Worm (Caenorhabditis elegans) whole organism, mixed stage, embryonic: ENCODE measurements around the gene W01A11.1.

Experiments
- M03D4.4 ChIP-seq: sonication (generic microtip); optimal IDR thresholded peaks from 2 replicates; lab custom pipeline; 2017; ENCODE audit warnings: mild to moderate bottlenecking, missing genetic modification characterization, missing compliant biosample characterization
- bed-3 ChIP-seq: fragments of 200-800 bp; sonication (Bioruptor generic); optimal IDR thresholded peaks from 3 replicates; lab custom pipeline; 2018; ENCODE audit warnings: mild to moderate bottlenecking, missing genetic modification characterization, moderate library complexity, missing compliant biosample characterization
- blmp-1 ChIP-seq: fragments of 150-350 bp; optimal IDR thresholded peaks from 2 replicates; lab custom pipeline; 2014; ENCODE audit warnings: missing biosample characterization, missing genetic modification characterization
- ceh-39 ChIP-seq: fragments of 150-350 bp; optimal IDR thresholded peaks from 2 replicates; lab custom pipeline; 2014; ENCODE audit warnings: missing biosample characterization, missing genetic modification characterization
- ceh-43 ChIP-seq: fragments of 200-800 bp; sonication (Bioruptor generic); optimal IDR thresholded peaks from 2 replicates; lab custom pipeline; 2018; ENCODE audit warnings: mild to moderate bottlenecking, missing genetic modification characterization, moderate library complexity, missing compliant biosample characterization
- ceh-83 ChIP-seq: fragments of 200-800 bp; sonication (Bioruptor generic); optimal IDR thresholded peaks from 2 replicates; lab custom pipeline; 2018; ENCODE audit warnings: mild to moderate bottlenecking, missing genetic modification characterization, missing compliant biosample characterization
- ces-1 ChIP-seq: fragments of 150-350 bp; optimal IDR thresholded peaks from 2 replicates; lab custom pipeline; 2014; ENCODE audit warnings: missing biosample characterization, missing genetic modification reagents, missing genetic modification characterization
- cnd-1 ChIP-seq: fragments of 200-800 bp; sonication (Bioruptor generic); optimal IDR thresholded peaks from 2 replicates; lab custom pipeline; 2018; ENCODE audit warnings: mild to moderate bottlenecking, missing genetic modification characterization, missing compliant biosample characterization
- drap-1 ChIP-seq: fragments of 200-800 bp; sonication (Bioruptor generic); optimal IDR thresholded peaks from 3 replicates; lab custom pipeline; 2018; ENCODE audit warnings: mild to moderate bottlenecking, missing genetic modification characterization, missing compliant biosample characterization
- elt-1 ChIP-seq: sonication (generic microtip); optimal IDR thresholded peaks from 2 replicates; lab custom pipeline; 2017; ENCODE audit warnings: missing genetic modification characterization, mild to moderate bottlenecking, missing compliant biosample characterization, antibody characterized with exemption, moderate library complexity, borderline replicate concordance; ENCODE audit not compliant: insufficient read depth
- elt-3 ChIP-seq: fragments of 150-350 bp; optimal IDR thresholded peaks from 2 replicates; lab custom pipeline; 2014; ENCODE audit warnings: missing biosample characterization, missing genetic modification characterization
- flh-1 ChIP-seq: fragments of 200-800 bp; sonication (Bioruptor generic); optimal IDR thresholded peaks from 2 replicates; lab custom pipeline; 2018; ENCODE audit warnings: mild to moderate bottlenecking, missing genetic modification characterization, moderate library complexity, missing compliant biosample characterization
- ham-2 ChIP-seq: fragments of 200-800 bp; sonication (Bioruptor generic); optimal IDR thresholded peaks from 2 replicates; lab custom pipeline; 2018; ENCODE audit warnings: mild to moderate bottlenecking, missing genetic modification characterization, missing compliant biosample characterization
- hlh-1 ChIP-seq: fragments of 150-350 bp; optimal IDR thresholded peaks from 2 replicates; lab custom pipeline; 2014; ENCODE audit warnings: missing biosample characterization, missing genetic modification reagents, missing genetic modification characterization
- lin-13 ChIP-seq: fragments of 150-350 bp; optimal IDR thresholded peaks from 2 replicates; lab custom pipeline; 2014; ENCODE audit warnings: missing biosample characterization, missing genetic modification characterization
- lin-32 ChIP-seq: fragments of 200-800 bp; sonication (Bioruptor generic); optimal IDR thresholded peaks from 2 replicates; lab custom pipeline; 2018; ENCODE audit warnings: mild to moderate bottlenecking, missing genetic modification characterization, missing compliant biosample characterization
- lsy-2 ChIP-seq: fragments of 150-350 bp; optimal IDR thresholded peaks from 2 replicates; lab custom pipeline; 2014; ENCODE audit warnings: missing biosample characterization, missing genetic modification characterization
- mab-5 ChIP-seq: fragments of 150-350 bp; optimal IDR thresholded peaks from 2 replicates; lab custom pipeline; 2014; ENCODE audit warnings: missing biosample characterization, missing genetic modification characterization
- mep-1 ChIP-seq: fragments of 150-350 bp; optimal IDR thresholded peaks from 2 replicates; lab custom pipeline; 2017; ENCODE audit warnings: missing biosample characterization, missing genetic modification reagents, missing genetic modification characterization, inconsistent platforms
- mls-2 ChIP-seq: sonication (generic microtip); optimal IDR thresholded peaks from 2 replicates; lab custom pipeline; 2016; ENCODE audit warnings: mild to moderate bottlenecking, missing genetic modification characterization, moderate library complexity, missing compliant biosample characterization
- nhr-12 ChIP-seq: fragments of 150-350 bp; optimal IDR thresholded peaks from 2 replicates; lab custom pipeline; 2014; ENCODE audit warnings: missing biosample characterization, missing genetic modification characterization
- nhr-2 ChIP-seq: fragments of 150-350 bp; optimal IDR thresholded peaks from 2 replicates; lab custom pipeline; 2014; ENCODE audit warnings: missing biosample characterization, missing genetic modification characterization
- nhr-237 ChIP-seq: fragments of 150-350 bp; optimal IDR thresholded peaks from 2 replicates; lab custom pipeline; 2014; ENCODE audit warnings: missing biosample characterization, missing genetic modification characterization
- nhr-28 ChIP-seq: fragments of 150-350 bp; optimal IDR thresholded peaks from 2 replicates; lab custom pipeline; 2014; ENCODE audit warnings: missing biosample characterization, missing genetic modification characterization
- nhr-76 ChIP-seq: sonication (generic microtip); optimal IDR thresholded peaks from 2 replicates; lab custom pipeline; 2017; ENCODE audit warnings: missing biosample characterization, missing genetic modification characterization
- pha-4 ChIP-seq: fragments of 150-350 bp; optimal IDR thresholded peaks from 2 replicates; lab custom pipeline; 2018; ENCODE audit warnings: missing biosample characterization, missing genetic modification reagents, missing genetic modification characterization
- sem-2 ChIP-seq: fragments of 200-800 bp; sonication (Bioruptor generic); optimal IDR thresholded peaks from 2 replicates; lab custom pipeline; 2018; ENCODE audit warnings: mild to moderate bottlenecking, missing genetic modification characterization, missing compliant biosample characterization
- snpc-4 ChIP-seq: fragments of 150-350 bp; optimal IDR thresholded peaks from 2 replicates; lab custom pipeline; 2014; ENCODE audit warnings: missing biosample characterization, missing genetic modification characterization
- unc-39 ChIP-seq: fragments of 150-350 bp; optimal IDR thresholded peaks from 2 replicates; lab custom pipeline; 2014; ENCODE audit warnings: missing biosample characterization, missing genetic modification characterization
- unc-62 ChIP-seq: fragments of 150-350 bp; optimal IDR thresholded peaks from 2 replicates; lab custom pipeline; 2014; ENCODE audit warnings: missing biosample characterization, missing genetic modification reagents, missing genetic modification characterization
- zip-8 ChIP-seq: fragments of 150-350 bp; optimal IDR thresholded peaks from 2 replicates; lab custom pipeline; 2014; ENCODE audit warnings: missing biosample characterization, missing genetic modification characterization
- ztf-11 ChIP-seq: fragments of 150-350 bp; optimal IDR thresholded peaks from 2 replicates; lab custom pipeline; 2014; ENCODE audit warnings: missing biosample characterization, missing genetic modification characterization

Gene W01A11.1

ce11 chrV:6498903-6499302, at the start of gene W01A11.1:
Gene W01A11.1, plus strand, starts transcription at chrV:6499224.
- TF ChIP-seq unc-62 (GFP tag; lab: Kevin White, UChicago), result no peak

ce11 chrV:6450129-6451011, 48.7 kb upstream of the W01A11.1 start, which contains the start of gene acl-8:
Gene acl-8, plus strand, starts transcription at chrV:6450870.
- TF ChIP-seq nhr-76 (no peak), elt-1 (tag; lab: Kevin White, UChicago) (no peak), flh-1 (no peak), unc-62 (GFP tag; lab: Kevin White, UChicago) (no peak), nhr-12 (tag; lab: Kevin White, UChicago) (no peak), bed-3 (GFP tag; lab: Kevin White, UChicago) (no peak), lsy-2 (no peak), nhr-2 (tag; lab: Kevin White, UChicago) (no peak), unc-39 (no peak), zip-8 (tag; lab: Kevin White, UChicago) (no peak)

ce11 chrV:6453122-6453521, 45.9 kb upstream of the W01A11.1 start, which contains the start of gene acl-9:
Gene acl-9, plus strand, starts transcription at chrV:6453226.
- TF ChIP-seq bed-3 (GFP tag; lab: Kevin White, UChicago) (no peak), nhr-76 (no peak), mab-5 (tag; lab: Kevin White, UChicago) (no peak), drap-1 (no peak), nhr-237 (tag; lab: Kevin White, UChicago) (no peak), nhr-28 (no peak)

ce11 chrV:6456903-6457302, 42.1 kb upstream of the W01A11.1 start:
- TF ChIP-seq hlh-1 (tag; lab: Kevin White, UChicago) (peak; percentile 66), flh-1 (no peak), ces-1 (GFP tag; lab: Kevin White, UChicago) (no peak), nhr-28 (no peak), unc-62 (GFP tag; lab: Kevin White, UChicago) (peak; percentile 3)
- TF ChIP-seq, all 35 proteins: peak for 2

ce11 chrV:6458302-6458998, 40.6 kb upstream of the W01A11.1 start:
- no peak for TF ChIP-seq snpc-4 (tag; lab: Kevin White, UChicago)
- TF ChIP-seq ztf-11, result no peak
- TF ChIP-seq unc-62 (GFP tag; lab: Kevin White, UChicago), result no peak
- TF ChIP-seq nhr-237 (tag; lab: Kevin White, UChicago), result no peak
- TF ChIP-seq flh-1, result no peak
- no peak for TF ChIP-seq mab-5 (tag; lab: Kevin White, UChicago)
- no peak for TF ChIP-seq mls-2 (tag; lab: Kevin White, UChicago)
- no peak for TF ChIP-seq hlh-1 (tag; lab: Kevin White, UChicago)
- TF ChIP-seq lin-13 (tag; lab: Kevin White, UChicago), result no peak
- no peak for TF ChIP-seq ceh-43
- no peak for TF ChIP-seq nhr-12 (tag; lab: Kevin White, UChicago)

ce11 chrV:6461250-6461649, 37.8 kb upstream of the W01A11.1 start:
- TF ChIP-seq cnd-1, result no peak
- no peak for TF ChIP-seq unc-62 (GFP tag; lab: Kevin White, UChicago)
- TF ChIP-seq flh-1, result no peak
- TF ChIP-seq pha-4 (tag; lab: Kevin White, UChicago), result no peak
- no peak for TF ChIP-seq nhr-237 (tag; lab: Kevin White, UChicago)
- no peak for TF ChIP-seq lin-13 (tag; lab: Kevin White, UChicago)
- no peak for TF ChIP-seq sem-2 (GFP tag; lab: Kevin White, UChicago)
- no peak for TF ChIP-seq lin-32 (GFP tag; lab: Kevin White, UChicago)

ce11 chrV:6462606-6463005, 36.4 kb upstream of the W01A11.1 start:
- no peak for TF ChIP-seq mep-1 (tag; lab: Kevin White, UChicago)
- no peak for TF ChIP-seq hlh-1 (tag; lab: Kevin White, UChicago)
- no peak for TF ChIP-seq blmp-1 (tag; lab: Kevin White, UChicago)
- TF ChIP-seq ceh-83, result no peak
- no peak for TF ChIP-seq unc-39
- TF ChIP-seq ceh-43, result no peak
- no peak for TF ChIP-seq nhr-76
- TF ChIP-seq unc-62 (GFP tag; lab: Kevin White, UChicago), result no peak
- TF ChIP-seq elt-1 (tag; lab: Kevin White, UChicago), result no peak
- no peak for TF ChIP-seq M03D4.4 (tag; lab: Kevin White, UChicago)
- TF ChIP-seq ztf-11, result no peak
- no peak for TF ChIP-seq mls-2 (tag; lab: Kevin White, UChicago)
- no peak for TF ChIP-seq lin-13 (tag; lab: Kevin White, UChicago)
- no peak for TF ChIP-seq ham-2 (GFP tag; lab: Kevin White, UChicago)
- TF ChIP-seq ceh-39 (tag; lab: Kevin White, UChicago), result no peak
- TF ChIP-seq drap-1, result no peak
- no peak for TF ChIP-seq lin-32 (GFP tag; lab: Kevin White, UChicago)
- TF ChIP-seq elt-3 (tag; lab: Kevin White, UChicago), result no peak
- TF ChIP-seq nhr-2 (tag; lab: Kevin White, UChicago), result no peak
- no peak for TF ChIP-seq pha-4 (tag; lab: Kevin White, UChicago)
- TF ChIP-seq, all 35 proteins: peak for 0
